Worm (Caenorhabditis elegans) whole organism, early embryonic: ENCODE measurements around the gene F44D12.8.
A peak's percentile ranks its signal among the peaks of the same experiment; 100 is the strongest.

Experiments
- B0310.2 ChIP-seq: sonication (generic microtip); optimal IDR thresholded peaks from 2 replicates; lab custom pipeline; 2016; ENCODE audit warnings: mild to moderate bottlenecking, missing genetic modification characterization, missing compliant biosample characterization
- F13C5.2 ChIP-seq: sonication (generic microtip); optimal IDR thresholded peaks from 2 replicates; lab custom pipeline; 2017; ENCODE audit warnings: mild to moderate bottlenecking, missing genetic modification characterization, inconsistent platforms, missing compliant biosample characterization
- aly-1 ChIP-seq: sonication (generic microtip); optimal IDR thresholded peaks from 2 replicates; lab custom pipeline; 2016; ENCODE audit warnings: missing genetic modification characterization, missing compliant biosample characterization
- ama-1 ChIP-seq: fragments of 150-350 bp; optimal IDR thresholded peaks from 2 replicates; lab custom pipeline; 2014
- ceh-13 ChIP-seq: fragments of 200-800 bp; sonication (Bioruptor generic); optimal IDR thresholded peaks from 2 replicates; lab custom pipeline; 2018; ENCODE audit warnings: mild to moderate bottlenecking, missing genetic modification characterization, missing compliant biosample characterization
- ceh-36 ChIP-seq: sonication (generic microtip); optimal IDR thresholded peaks from 2 replicates; lab custom pipeline; 2016; ENCODE audit warnings: missing genetic modification characterization, inconsistent platforms, missing compliant biosample characterization
- ets-7 ChIP-seq: sonication (generic microtip); optimal IDR thresholded peaks from 2 replicates; lab custom pipeline; 2016; ENCODE audit warnings: missing genotype, missing genetic modification characterization, missing compliant biosample characterization
- flt-1 ChIP-seq: fragments of 200-800 bp; sonication (Bioruptor generic); IDR thresholded peaks from 2 replicates; pipeline ENCODE4 v1.3.6; 2022; ENCODE audit warnings: missing genetic modification characterization, missing compliant biosample characterization
- hmbx-1 ChIP-seq: sonication (generic microtip); optimal IDR thresholded peaks from 2 replicates; lab custom pipeline; 2016; ENCODE audit warnings: mild to moderate bottlenecking, missing genetic modification characterization, missing compliant biosample characterization
- hmg-4 ChIP-seq: fragments of 200-800 bp; sonication (Bioruptor generic); optimal IDR thresholded peaks from 2 replicates; lab custom pipeline; 2018; ENCODE audit warnings: mild to moderate bottlenecking, missing genetic modification characterization, missing compliant biosample characterization
- hnd-1 ChIP-seq: sonication (generic microtip); optimal IDR thresholded peaks from 2 replicates; lab custom pipeline; 2016; ENCODE audit warnings: missing genetic modification characterization, missing compliant biosample characterization
- pes-1 ChIP-seq: fragments of 200-800 bp; sonication (Bioruptor generic); IDR thresholded peaks from 2 replicates; pipeline ENCODE4 v1.3.6; 2022; ENCODE audit warnings: missing genetic modification reagents, missing genetic modification characterization, missing compliant biosample characterization
- scrt-1 ChIP-seq: fragments of 200-800 bp; sonication (Bioruptor generic); IDR thresholded peaks from 2 replicates; pipeline ENCODE4 v1.3.6; 2022; ENCODE audit warnings: missing genetic modification characterization, missing compliant biosample characterization
- sea-1 ChIP-seq: fragments of 200-800 bp; sonication (Bioruptor generic); conservative IDR thresholded peaks from 2 replicates; pipeline ENCODE4 v1.3.6; 2022; ENCODE audit warnings: missing genetic modification characterization, missing compliant biosample characterization
- tbx-11 ChIP-seq: fragments of 200-800 bp; sonication (Bioruptor generic); IDR thresholded peaks from 2 replicates; pipeline ENCODE4 v1.3.6; 2022; ENCODE audit warnings: missing genetic modification characterization, missing compliant biosample characterization
- tbx-37 ChIP-seq: fragments of 200-800 bp; sonication (Bioruptor generic); conservative IDR thresholded peaks from 2 replicates; pipeline ENCODE4 v1.3.6; 2022; ENCODE audit warnings: missing genetic modification reagents, missing genetic modification characterization, missing compliant biosample characterization
- tra-4 ChIP-seq: sonication (generic microtip); optimal IDR thresholded peaks from 2 replicates; lab custom pipeline; 2017; ENCODE audit warnings: missing genetic modification characterization, missing compliant biosample characterization

The F44D12.8 gene

ce11 chrIV:9993403-9994132 lies 29.5 kb upstream of the F44D12.8 start:
- TF ChIP-seq tra-4 (tag; lab: Kevin White, UChicago) = no peak
- TF ChIP-seq B0310.2 (tag; lab: Kevin White, UChicago) = no peak
- no peak for TF ChIP-seq F13C5.2 (tag; lab: Kevin White, UChicago)
- TF ChIP-seq ets-7 (tag; lab: Kevin White, UChicago) = no peak

ce11 chrIV:9994895-9995394 lies 28.1 kb upstream of the F44D12.8 start, which contains the start of gene uba-1:
Gene uba-1, minus strand, starts transcription at chrIV:9994945.
- TF ChIP-seq ceh-36 (tag; lab: Kevin White, UChicago) = no peak
- peak; percentile 61 for TF ChIP-seq ama-1 (lab: Kevin White, UChicago)

- TF ChIP-seq ceh-36 (tag; lab: Kevin White, UChicago) (no peak), hmg-4 (GFP tag; lab: Kevin White, UChicago) (no peak), sea-1 (GFP tag; lab: Robert Waterston, UW) (no peak), tbx-37 (GFP tag; lab: Robert Waterston, UW) (no peak), tbx-11 (no peak), ama-1 (lab: Kevin White, UChicago) (no peak), F13C5.2 (tag; lab: Kevin White, UChicago) (no peak), flt-1 (no peak)
These were observed 24.4 kb upstream of the F44D12.8 start, which contains the start of gene pyp-1 for ce11 chrIV:9998487-9999218. Gene pyp-1, minus strand, starts transcription at chrIV:9998925.

- TF ChIP-seq hnd-1 (tag; lab: Kevin White, UChicago) = no peak
- no peak for TF ChIP-seq tra-4 (tag; lab: Kevin White, UChicago)
- TF ChIP-seq ama-1 (lab: Kevin White, UChicago) = no peak
- TF ChIP-seq hmbx-1 (tag; lab: Kevin White, UChicago) = no peak
These were observed 21.3 kb upstream of the F44D12.8 start, which contains the start of gene C47E12.3 for ce11 chrIV:10001748-10002147. Gene C47E12.3, minus strand, starts transcription at chrIV:10001848.

ce11 chrIV:10003372-10003771 lies 19.7 kb upstream of the F44D12.8 start, which contains the start of the genes C47E12.2 and sars-1:
Gene C47E12.2, minus strand, starts transcription at chrIV:10003502.
Gene sars-1, plus strand, starts transcription at chrIV:10003726.
- no peak for TF ChIP-seq tbx-11
- no peak for TF ChIP-seq tra-4 (tag; lab: Kevin White, UChicago)
- no peak for TF ChIP-seq hmg-4 (GFP tag; lab: Kevin White, UChicago)
- no peak for TF ChIP-seq pes-1 (GFP tag; lab: Robert Waterston, UW)
- TF ChIP-seq tbx-37 (GFP tag; lab: Robert Waterston, UW) = no peak
- TF ChIP-seq ceh-13 (GFP tag; lab: Kevin White, UChicago) = no peak
- TF ChIP-seq F13C5.2 (tag; lab: Kevin White, UChicago) = no peak
- TF ChIP-seq sea-1 (GFP tag; lab: Robert Waterston, UW) = no peak

ce11 chrIV:10006792-10007191 lies 16.3 kb upstream of the F44D12.8 start, which contains the start of gene C47E12.13:
Gene C47E12.13, minus strand, starts transcription at chrIV:10006892.
- no peak for TF ChIP-seq tbx-11
- no peak for TF ChIP-seq hmbx-1 (tag; lab: Kevin White, UChicago)
- TF ChIP-seq ets-7 (tag; lab: Kevin White, UChicago) = no peak
- TF ChIP-seq ceh-13 (GFP tag; lab: Kevin White, UChicago) = no peak
- TF ChIP-seq sea-1 (GFP tag; lab: Robert Waterston, UW) = no peak

ce11 chrIV:10007758-10008157 lies 15.3 kb upstream of the F44D12.8 start:
- no peak for TF ChIP-seq tbx-11
- no peak for TF ChIP-seq pes-1 (GFP tag; lab: Robert Waterston, UW)
- TF ChIP-seq F13C5.2 (tag; lab: Kevin White, UChicago) = no peak
- TF ChIP-seq aly-1 (tag; lab: Kevin White, UChicago) = no peak
- no peak for TF ChIP-seq hnd-1 (tag; lab: Kevin White, UChicago)
- no peak for TF ChIP-seq ceh-13 (GFP tag; lab: Kevin White, UChicago)
- TF ChIP-seq ama-1 (lab: Kevin White, UChicago) = no peak
- no peak for TF ChIP-seq hmbx-1 (tag; lab: Kevin White, UChicago)
- no peak for TF ChIP-seq tra-4 (tag; lab: Kevin White, UChicago)
- TF ChIP-seq sea-1 (GFP tag; lab: Robert Waterston, UW) = no peak
- TF ChIP-seq B0310.2 (tag; lab: Kevin White, UChicago) = no peak
- no peak for TF ChIP-seq tbx-37 (GFP tag; lab: Robert Waterston, UW)
- no peak for TF ChIP-seq scrt-1 (GFP tag; lab: Robert Waterston, UW)
- no peak for TF ChIP-seq ets-7 (tag; lab: Kevin White, UChicago)
- no peak for TF ChIP-seq hmg-4 (GFP tag; lab: Kevin White, UChicago)
- TF ChIP-seq ceh-36 (tag; lab: Kevin White, UChicago) = no peak
- no peak for TF ChIP-seq flt-1
